Fruit fly (Drosophila melanogaster): ENCODE results near the gene hoe1.

The hoe1 gene

dm6 chr2L:4981278-4981966 is 49.2 kb upstream of the hoe1 start, which contains the start of the genes CG8892 and CG34126 (continued):
- peak; percentile 95 for TF ChIP-seq CG4730 (GFP tag; IDR thresholded peaks at IDR 0.05)
- peak; percentile 96 for TF ChIP-seq CG11093 (GFP tag; IDR thresholded peaks at IDR 0.05)
- TF ChIP-seq Xrp1 (GFP tag; IDR thresholded peaks at IDR 0.05), result peak; percentile 98
- peak; percentile 92 for TF ChIP-seq CG6175 (GFP tag; IDR thresholded peaks at IDR 0.05)
- peak; percentile 97 for TF ChIP-seq esg (GFP tag; conservative IDR thresholded peaks at IDR 0.05)
- TF ChIP-seq CG7786 (GFP tag; optimal IDR thresholded peaks at IDR 0.05), result peak; percentile 96
- TF ChIP-seq CG1647 (GFP tag; optimal IDR thresholded peaks at IDR 0.05), result peak; percentile 98
- TF ChIP-seq CG9797 (GFP tag; optimal IDR thresholded peaks at IDR 0.05), result peak; percentile 65
- no peak for TF ChIP-seq hth (optimal IDR thresholded peaks at IDR 0.05)
- TF ChIP-seq pita (GFP tag; optimal IDR thresholded peaks at IDR 0.05), result no peak
- TF ChIP-seq CG4820 (GFP tag; optimal IDR thresholded peaks at IDR 0.05), result peak; percentile 98
- peak; percentile 90 for TF ChIP-seq sd (tag; optimal IDR thresholded peaks at IDR 0.05)
- TF ChIP-seq CG10147 (GFP tag; optimal IDR thresholded peaks at IDR 0.05), result peak; percentile 94
- peak; percentile 54 for TF ChIP-seq pfk (GFP tag; optimal IDR thresholded peaks at IDR 0.05)
- TF ChIP-seq eyg (GFP tag; optimal IDR thresholded peaks at IDR 0.05), result peak; percentile 92
- TF ChIP-seq corto (GFP tag; optimal IDR thresholded peaks at IDR 0.05), result peak; percentile 95
- TF ChIP-seq nmo (GFP tag; optimal IDR thresholded peaks at IDR 0.05), result peak; percentile 98
- TF ChIP-seq scrt (GFP tag; optimal IDR thresholded peaks at IDR 0.05), result peak; percentile 91
- TF ChIP-seq CG18476 (GFP tag; optimal IDR thresholded peaks at IDR 0.05), result peak; percentile 96
- peak; percentile 87 for TF ChIP-seq salm (tag; optimal IDR thresholded peaks at IDR 0.05)
- peak; percentile 82 for TF ChIP-seq Hand (GFP tag; optimal IDR thresholded peaks at IDR 0.05)
- peak; percentile 99 for TF ChIP-seq CG9932 (GFP tag; IDR thresholded peaks at IDR 0.05)
- peak; percentile 93 for TF ChIP-seq psq (GFP tag; optimal IDR thresholded peaks at IDR 0.05)
- TF ChIP-seq ci (GFP tag; IDR thresholded peaks at IDR 0.05), result peak; percentile 89
- peak; percentile 97 for TF ChIP-seq pnt (GFP tag; optimal IDR thresholded peaks at IDR 0.05)
- TF ChIP-seq lbe (GFP tag; optimal IDR thresholded peaks at IDR 0.05), result peak; percentile 95
- peak; percentile 97 for TF ChIP-seq CG3281 (GFP tag; optimal IDR thresholded peaks at IDR 0.05)
- peak; percentile 96 for TF ChIP-seq kay (GFP tag; optimal IDR thresholded peaks at IDR 0.05)
- TF ChIP-seq CG15514 (GFP tag; optimal IDR thresholded peaks at IDR 0.05), result peak; percentile 93
- TF ChIP-seq CG12071 (GFP tag; optimal IDR thresholded peaks at IDR 0.05), result peak; percentile 88
- peak; percentile 28 for TF ChIP-seq gfzf (GFP tag; optimal IDR thresholded peaks at IDR 0.05)
- peak; percentile 93 for TF ChIP-seq trem (tag; optimal IDR thresholded peaks at IDR 0.05)
- peak; percentile 85 for TF ChIP-seq CG7271 (tag; optimal IDR thresholded peaks at IDR 0.05)
- peak; percentile 95 for TF ChIP-seq CG14014 (GFP tag; IDR thresholded peaks at IDR 0.05)
- TF ChIP-seq zen (tag; optimal IDR thresholded peaks at IDR 0.05), result peak; percentile 96
- peak; percentile 97 for TF ChIP-seq CG7556 (GFP tag; optimal IDR thresholded peaks at IDR 0.05)
- peak; percentile 96 for TF ChIP-seq CG15269 (tag; optimal IDR thresholded peaks at IDR 0.05)
- peak; percentile 99 for TF ChIP-seq sens (GFP tag)
- TF ChIP-seq ase (GFP tag; IDR thresholded peaks at IDR 0.05), result peak; percentile 92
- TF ChIP-seq CG10462 (GFP tag; optimal IDR thresholded peaks at IDR 0.05), result peak; percentile 97
- peak; percentile 94 for TF ChIP-seq unpg (GFP tag; optimal IDR thresholded peaks at IDR 0.05)
- peak; percentile 95 for TF ChIP-seq tup (GFP tag; optimal IDR thresholded peaks at IDR 0.05)
- TF ChIP-seq zfh2 (GFP tag; optimal IDR thresholded peaks at IDR 0.05), result peak; percentile 98
- peak; percentile 92 for TF ChIP-seq Ets97D (GFP tag; optimal IDR thresholded peaks at IDR 0.05)
- peak; percentile 89 for TF ChIP-seq CG30020 (tag; optimal IDR thresholded peaks at IDR 0.05)
- TF ChIP-seq Spps (tag; optimal IDR thresholded peaks at IDR 0.05), result peak; percentile 91
- TF ChIP-seq CG6791 (GFP tag; IDR thresholded peaks at IDR 0.05; ENCODE audit: partially characterized antibody), result 0 out of 3 replicates have a peak, but pooled peaks have one; percentile 19
- TF ChIP-seq abd-A (tag; optimal IDR thresholded peaks at IDR 0.05), result peak; percentile 89
- TF ChIP-seq CG42726 (GFP tag; IDR thresholded peaks at IDR 0.05; ENCODE audit: partially characterized antibody), result peak; percentile 73

Measured in whole organism, embryonic.